Fruit fly (Drosophila melanogaster): ENCODE results near the gene CG7601.

Gene CG7601

DNA sequence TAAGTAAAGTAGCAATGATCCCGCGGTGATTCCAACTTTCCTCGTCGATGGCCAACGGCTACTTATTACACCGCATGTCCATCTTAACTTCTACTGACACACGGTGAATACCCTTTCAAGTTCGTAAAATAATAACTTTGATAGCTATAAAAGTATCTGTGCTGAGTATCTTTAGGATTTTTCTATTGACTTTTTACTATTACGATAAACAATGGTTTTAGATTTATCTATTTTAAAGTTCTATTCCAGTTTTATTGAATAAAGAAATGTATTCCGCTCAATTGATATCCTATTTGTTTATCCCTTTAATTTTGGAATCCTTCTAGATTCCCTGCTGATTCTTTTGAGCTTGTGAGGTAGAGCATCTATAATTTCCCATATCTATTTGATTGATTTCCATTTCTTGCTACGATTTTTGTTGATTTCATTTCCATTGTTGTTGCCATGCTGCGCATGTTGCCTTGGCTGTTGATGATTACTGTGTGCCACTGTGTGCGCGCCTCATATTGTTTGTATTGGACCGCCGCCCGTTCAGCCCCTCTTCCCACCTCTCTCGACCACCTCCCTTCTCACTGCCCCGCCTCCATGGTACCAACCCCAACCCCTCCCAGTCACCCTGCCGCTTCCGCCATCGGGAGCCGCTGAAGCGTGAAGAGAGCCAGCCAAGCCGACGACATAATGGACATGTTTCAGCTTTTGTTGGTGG, 46.6 kb downstream of the CG7601 start:
- no peak for TF ChIP-seq ey (GFP tag; optimal IDR thresholded peaks at IDR 0.05)
- TF ChIP-seq N (GFP tag; optimal IDR thresholded peaks at IDR 0.05): no peak
- TF ChIP-seq Sp1 (GFP tag; optimal IDR thresholded peaks at IDR 0.05): no peak
- no peak for TF ChIP-seq rgr (GFP tag; optimal IDR thresholded peaks at IDR 0.05)
- no peak for TF ChIP-seq Rel (GFP tag; optimal IDR thresholded peaks at IDR 0.05)
- no peak for TF ChIP-seq Rel (tag; optimal IDR thresholded peaks at IDR 0.05)
- TF ChIP-seq br (GFP tag; optimal IDR thresholded peaks at IDR 0.05): no peak
- no peak for TF ChIP-seq Jra (GFP tag; optimal IDR thresholded peaks at IDR 0.05)
- TF ChIP-seq CG32264 (GFP tag; optimal IDR thresholded peaks at IDR 0.05): no peak
- TF ChIP-seq dl (GFP tag; optimal IDR thresholded peaks at IDR 0.05; ENCODE audit: insufficient read depth in 1 of 2, partially characterized antibody in 2 of 2): no peak
- TF ChIP-seq usp (GFP tag; optimal IDR thresholded peaks at IDR 0.05): no peak
- no peak for TF ChIP-seq CrebA (GFP tag; optimal IDR thresholded peaks at IDR 0.05; ENCODE audit: borderline replicate concordance)
- TF ChIP-seq Hnf4 (GFP tag; optimal IDR thresholded peaks at IDR 0.05): no peak
- TF ChIP-seq OdsH (GFP tag; optimal IDR thresholded peaks at IDR 0.05): no peak
- TF ChIP-seq Abd-B (GFP tag; optimal IDR thresholded peaks at IDR 0.05): no peak
- TF ChIP-seq HLH106 (tag; optimal IDR thresholded peaks at IDR 0.05): no peak
- no peak for TF ChIP-seq psq (GFP tag; optimal IDR thresholded peaks at IDR 0.05)
- no peak for TF ChIP-seq Vsx2 (GFP tag; optimal IDR thresholded peaks at IDR 0.05; ENCODE audit: partially characterized antibody)
- no peak for TF ChIP-seq jim (GFP tag; optimal IDR thresholded peaks at IDR 0.05)
- TF ChIP-seq dsf (GFP tag; optimal IDR thresholded peaks at IDR 0.05; ENCODE audit: borderline replicate concordance): no peak

DNA sequence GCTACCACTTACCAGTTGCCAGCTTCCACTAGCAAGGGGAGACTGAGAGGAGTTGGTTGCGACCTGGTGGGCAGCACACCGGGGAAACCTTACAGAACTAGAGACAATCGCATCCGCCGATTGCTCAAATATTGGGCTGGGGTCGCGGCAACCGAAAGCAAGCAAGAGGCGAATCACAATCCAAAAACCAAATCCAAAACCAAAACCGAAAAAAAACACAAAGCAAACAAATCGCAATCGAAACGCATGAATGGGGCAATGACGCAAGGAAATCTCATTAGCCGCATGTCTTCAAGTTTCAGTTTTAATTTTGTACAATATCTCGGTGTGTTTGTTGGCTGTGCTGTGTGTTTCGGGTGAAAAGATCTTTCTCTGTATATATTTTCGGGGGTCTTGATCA, 47.3 kb downstream of the CG7601 start, which contains the start of gene Obp99c:
Gene Obp99c (minus strand): TSS at position 101 of the 400 bp plus-strand sequence.
- no peak for TF ChIP-seq HLH106 (tag; optimal IDR thresholded peaks at IDR 0.05)
- TF ChIP-seq sage (GFP tag; optimal IDR thresholded peaks at IDR 0.05): no peak
- TF ChIP-seq Hr78 (GFP tag; optimal IDR thresholded peaks at IDR 0.05): no peak

- TF ChIP-seq Dif (GFP tag; optimal IDR thresholded peaks at IDR 0.05; ENCODE audit: partially characterized antibody): no peak
- no peak for TF ChIP-seq sv (GFP tag; optimal IDR thresholded peaks at IDR 0.05)
- TF ChIP-seq CrebA (GFP tag; optimal IDR thresholded peaks at IDR 0.05; ENCODE audit: borderline replicate concordance): no peak
- TF ChIP-seq Rel (GFP tag; optimal IDR thresholded peaks at IDR 0.05): no peak
- TF ChIP-seq Rel (tag; optimal IDR thresholded peaks at IDR 0.05): no peak
- no peak for TF ChIP-seq Vsx2 (GFP tag; optimal IDR thresholded peaks at IDR 0.05; ENCODE audit: partially characterized antibody)
- no peak for TF ChIP-seq tai (GFP tag; optimal IDR thresholded peaks at IDR 0.05)
- TF ChIP-seq sage (GFP tag; optimal IDR thresholded peaks at IDR 0.05): no peak
- TF ChIP-seq GATAd (GFP tag; optimal IDR thresholded peaks at IDR 0.05): no peak
- TF ChIP-seq Abd-B (GFP tag; optimal IDR thresholded peaks at IDR 0.05): no peak
- TF ChIP-seq dsf (GFP tag; optimal IDR thresholded peaks at IDR 0.05; ENCODE audit: borderline replicate concordance): no peak
- no peak for TF ChIP-seq fru (GFP tag; optimal IDR thresholded peaks at IDR 0.05)
- no peak for TF ChIP-seq Hr78 (GFP tag; optimal IDR thresholded peaks at IDR 0.05)
- no peak for TF ChIP-seq rgr (GFP tag; optimal IDR thresholded peaks at IDR 0.05)
- TF ChIP-seq OdsH (GFP tag; optimal IDR thresholded peaks at IDR 0.05): no peak
Observed at dm6 chr3R:29686698-29687097, 49.8 kb downstream of the CG7601 start.

Data from whole organism, wandering third instar larva.